Worm (Caenorhabditis elegans) whole organism, young adult: ENCODE data around the gene T12B3.2.

Experiments used
- B0019.2 ChIP-seq: fragments of 200-800 bp; sonication (Bioruptor generic); conservative IDR thresholded peaks from 2 replicates; pipeline ENCODE4 v1.3.6; 2022; ENCODE audit warnings: missing genetic modification reagents, missing genetic modification characterization, missing compliant biosample characterization
- F37B4.10 ChIP-seq: fragments of 200-800 bp; sonication (Bioruptor generic); IDR thresholded peaks from 2 replicates; pipeline ENCODE4 v1.3.6; 2022; ENCODE audit warnings: missing genetic modification characterization, missing compliant biosample characterization
- Y79H2A.3 ChIP-seq: fragments of 200-800 bp; sonication (Bioruptor generic); conservative IDR thresholded peaks from 2 replicates; pipeline ENCODE4 v1.3.6; 2022; ENCODE audit warnings: missing genetic modification reagents, missing genetic modification characterization, missing compliant biosample characterization
- attf-6 ChIP-seq: fragments of 200-800 bp; sonication (Bioruptor generic); IDR thresholded peaks from 2 replicates; pipeline ENCODE4 v1.3.6; 2022; ENCODE audit warnings: missing genetic modification reagents, missing genetic modification characterization, missing compliant biosample characterization
- ceh-40 ChIP-seq: fragments of 200-800 bp; sonication (Bioruptor generic); IDR thresholded peaks from 2 replicates; pipeline ENCODE4 v1.3.6; 2022; ENCODE audit warnings: missing genetic modification characterization, missing compliant biosample characterization
- dpl-1 ChIP-seq: fragments of 150-350 bp; optimal IDR thresholded peaks from 2 replicates; lab custom pipeline; 2014; ENCODE audit warnings: missing biosample characterization, missing genetic modification reagents, missing genetic modification characterization
- efl-1 ChIP-seq: fragments of 150-350 bp; optimal IDR thresholded peaks from 2 replicates; lab custom pipeline; 2014; ENCODE audit warnings: missing biosample characterization, missing genetic modification reagents, missing genetic modification characterization
- him-1 ChIP-seq: sonication (generic microtip); optimal IDR thresholded peaks from 2 replicates; lab custom pipeline; 2016; ENCODE audit warnings: missing genotype, missing genetic modification reagents, missing genetic modification characterization, missing compliant biosample characterization
- hmg-20 ChIP-seq: fragments of 200-800 bp; sonication (Bioruptor generic); IDR thresholded peaks from 2 replicates; pipeline ENCODE4 v1.3.6; 2022; ENCODE audit warnings: missing genetic modification reagents, missing genetic modification characterization, missing compliant biosample characterization
- lsl-1 ChIP-seq: fragments of 200-800 bp; sonication (Bioruptor generic); optimal IDR thresholded peaks from 2 replicates; lab custom pipeline; 2018; ENCODE audit warnings: mild to moderate bottlenecking, missing genetic modification characterization, moderate library complexity, missing compliant biosample characterization
- pbrm-1 ChIP-seq: fragments of 200-800 bp; sonication (Bioruptor generic); IDR thresholded peaks from 2 replicates; pipeline ENCODE4 v1.3.6; 2022; ENCODE audit warnings: missing genetic modification reagents, missing genetic modification characterization, missing compliant biosample characterization
- snpc-4 ChIP-seq, 5 experiments: fragments of 150-350 bp in 1 of 5; sonication (generic microtip) in 4 of 5; optimal IDR thresholded peaks; 2 replicates each; lab custom pipeline; 2014 to 2018; ENCODE audit warnings: missing genetic modification characterization in 5 of 5, missing biosample characterization in 3 of 5, antibody characterized with exemption in 2 of 5, mild to moderate bottlenecking in 2 of 5, missing compliant biosample characterization in 2 of 5, missing genotype in 2 of 5, moderate library complexity in 2 of 5, missing genetic modification reagents in 1 of 5
- ztf-3 ChIP-seq: fragments of 200-800 bp; sonication (Bioruptor generic); optimal IDR thresholded peaks from 2 replicates; lab custom pipeline; 2018; ENCODE audit warnings: mild to moderate bottlenecking, missing genetic modification characterization, missing compliant biosample characterization

ce11 chrIV:7428347-7428746 is 51.7 kb downstream of the T12B3.2 start:
- TF ChIP-seq efl-1 (GFP tag; lab: Kevin White, UChicago) (no peak), dpl-1 (no peak), ztf-3 (GFP tag; lab: Kevin White, UChicago) (no peak), snpc-4 (GFP tag; optimal IDR thresholded peaks at IDR 0.05; lab: Kevin White, UChicago) (no peak), snpc-4 (tag; optimal IDR thresholded peaks at IDR 0.05; lab: Kevin White, UChicago) (no peak), hmg-20 (GFP tag; lab: Robert Waterston, UW) (no peak), ceh-40 (GFP tag; lab: Robert Waterston, UW) (no peak), attf-6 (GFP tag; lab: Robert Waterston, UW) (no peak), F37B4.10 (GFP tag; lab: Robert Waterston, UW) (no peak), him-1 (no peak), lsl-1 (no peak), B0019.2 (GFP tag; lab: Robert Waterston, UW) (no peak), Y79H2A.3 (GFP tag; lab: Robert Waterston, UW) (no peak), pbrm-1 (GFP tag; lab: Robert Waterston, UW) (no peak)
